Worm (Caenorhabditis elegans) whole organism, mixed stage, embryonic: ENCODE data around the gene mrps-14.

Experiments
- M03D4.4 ChIP-seq: sonication (generic microtip); optimal IDR thresholded peaks from 2 replicates; lab custom pipeline; 2017; ENCODE audit warnings: mild to moderate bottlenecking, missing genetic modification characterization, missing compliant biosample characterization
- bed-3 ChIP-seq: fragments of 200-800 bp; sonication (Bioruptor generic); optimal IDR thresholded peaks from 3 replicates; lab custom pipeline; 2018; ENCODE audit warnings: mild to moderate bottlenecking, missing genetic modification characterization, moderate library complexity, missing compliant biosample characterization
- blmp-1 ChIP-seq: fragments of 150-350 bp; optimal IDR thresholded peaks from 2 replicates; lab custom pipeline; 2014; ENCODE audit warnings: missing biosample characterization, missing genetic modification characterization
- ceh-39 ChIP-seq: fragments of 150-350 bp; optimal IDR thresholded peaks from 2 replicates; lab custom pipeline; 2014; ENCODE audit warnings: missing biosample characterization, missing genetic modification characterization
- ceh-83 ChIP-seq: fragments of 200-800 bp; sonication (Bioruptor generic); optimal IDR thresholded peaks from 2 replicates; lab custom pipeline; 2018; ENCODE audit warnings: mild to moderate bottlenecking, missing genetic modification characterization, missing compliant biosample characterization
- cnd-1 ChIP-seq: fragments of 200-800 bp; sonication (Bioruptor generic); optimal IDR thresholded peaks from 2 replicates; lab custom pipeline; 2018; ENCODE audit warnings: mild to moderate bottlenecking, missing genetic modification characterization, missing compliant biosample characterization
- drap-1 ChIP-seq: fragments of 200-800 bp; sonication (Bioruptor generic); optimal IDR thresholded peaks from 3 replicates; lab custom pipeline; 2018; ENCODE audit warnings: mild to moderate bottlenecking, missing genetic modification characterization, missing compliant biosample characterization
- elt-1 ChIP-seq: sonication (generic microtip); optimal IDR thresholded peaks from 2 replicates; lab custom pipeline; 2017; ENCODE audit warnings: missing genetic modification characterization, mild to moderate bottlenecking, missing compliant biosample characterization, antibody characterized with exemption, moderate library complexity, borderline replicate concordance; ENCODE audit not compliant: insufficient read depth
- elt-3 ChIP-seq: fragments of 150-350 bp; optimal IDR thresholded peaks from 2 replicates; lab custom pipeline; 2014; ENCODE audit warnings: missing biosample characterization, missing genetic modification characterization
- hlh-1 ChIP-seq: fragments of 150-350 bp; optimal IDR thresholded peaks from 2 replicates; lab custom pipeline; 2014; ENCODE audit warnings: missing biosample characterization, missing genetic modification reagents, missing genetic modification characterization
- lin-32 ChIP-seq: fragments of 200-800 bp; sonication (Bioruptor generic); optimal IDR thresholded peaks from 2 replicates; lab custom pipeline; 2018; ENCODE audit warnings: mild to moderate bottlenecking, missing genetic modification characterization, missing compliant biosample characterization
- nhr-12 ChIP-seq: fragments of 150-350 bp; optimal IDR thresholded peaks from 2 replicates; lab custom pipeline; 2014; ENCODE audit warnings: missing biosample characterization, missing genetic modification characterization
- nhr-2 ChIP-seq: fragments of 150-350 bp; optimal IDR thresholded peaks from 2 replicates; lab custom pipeline; 2014; ENCODE audit warnings: missing biosample characterization, missing genetic modification characterization
- nhr-237 ChIP-seq: fragments of 150-350 bp; optimal IDR thresholded peaks from 2 replicates; lab custom pipeline; 2014; ENCODE audit warnings: missing biosample characterization, missing genetic modification characterization
- nhr-28 ChIP-seq: fragments of 150-350 bp; optimal IDR thresholded peaks from 2 replicates; lab custom pipeline; 2014; ENCODE audit warnings: missing biosample characterization, missing genetic modification characterization
- nhr-76 ChIP-seq: sonication (generic microtip); optimal IDR thresholded peaks from 2 replicates; lab custom pipeline; 2017; ENCODE audit warnings: missing biosample characterization, missing genetic modification characterization
- sem-2 ChIP-seq: fragments of 200-800 bp; sonication (Bioruptor generic); optimal IDR thresholded peaks from 2 replicates; lab custom pipeline; 2018; ENCODE audit warnings: mild to moderate bottlenecking, missing genetic modification characterization, missing compliant biosample characterization
- snpc-4 ChIP-seq: fragments of 150-350 bp; optimal IDR thresholded peaks from 2 replicates; lab custom pipeline; 2014; ENCODE audit warnings: missing biosample characterization, missing genetic modification characterization
- tbx-8 ChIP-seq: fragments of 200-800 bp; sonication (Bioruptor generic); optimal IDR thresholded peaks from 2 replicates; lab custom pipeline; 2018; ENCODE audit warnings: mild to moderate bottlenecking, missing genetic modification characterization, moderate library complexity, missing compliant biosample characterization
- unc-120 ChIP-seq: sonication (generic microtip); optimal IDR thresholded peaks from 2 replicates; lab custom pipeline; 2017; ENCODE audit warnings: missing genetic modification characterization, missing compliant biosample characterization; ENCODE audit not compliant: poor library complexity, severe bottlenecking
- zip-8 ChIP-seq: fragments of 150-350 bp; optimal IDR thresholded peaks from 2 replicates; lab custom pipeline; 2014; ENCODE audit warnings: missing biosample characterization, missing genetic modification characterization

mrps-14 gene

ce11 chrII:10198486-10198885 is 43.8 kb downstream of the mrps-14 start:
- TF ChIP-seq elt-3 (tag; lab: Kevin White, UChicago) (no peak), cnd-1 (tag; lab: Kevin White, UChicago) (no peak), nhr-12 (tag; lab: Kevin White, UChicago) (no peak), nhr-76 (tag; lab: Kevin White, UChicago) (no peak), lin-32 (GFP tag; lab: Kevin White, UChicago) (no peak), unc-120 (tag; lab: Kevin White, UChicago) (no peak), tbx-8 (GFP tag; lab: Kevin White, UChicago) (no peak), sem-2 (GFP tag; lab: Kevin White, UChicago) (no peak), bed-3 (no peak), nhr-28 (tag; lab: Kevin White, UChicago) (no peak), drap-1 (GFP tag; lab: Kevin White, UChicago) (no peak), zip-8 (no peak)
- TF ChIP-seq, all 35 proteins: peak for 0

- TF ChIP-seq zip-8 = no peak
- TF ChIP-seq sem-2 (GFP tag; lab: Kevin White, UChicago) = no peak
These were observed 45.1 kb downstream of the mrps-14 start, which contains the start of gene R05H5.3 for ce11 chrII:10197091-10197675. Gene R05H5.3 (plus strand): TSS chrII:10197625.

DNA sequence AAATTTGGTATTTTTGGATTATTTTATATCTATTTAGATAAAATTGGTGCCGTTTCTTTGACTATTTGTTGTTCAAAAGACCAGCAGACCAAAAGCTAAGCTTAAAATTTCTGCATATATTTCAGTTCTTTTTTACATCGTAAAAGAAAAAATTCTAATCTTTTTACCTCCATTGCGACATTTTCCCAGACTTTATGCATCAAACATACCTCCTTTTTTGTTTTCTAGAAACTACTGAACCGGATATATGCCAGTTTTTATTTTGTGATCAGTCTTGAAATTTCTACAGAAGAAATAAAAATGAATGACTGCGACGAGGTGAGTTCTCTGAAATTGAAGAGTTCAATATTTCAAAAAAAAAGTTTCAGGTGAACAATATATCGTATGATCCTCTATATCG is 47.7 kb downstream of the mrps-14 start, which contains the start of gene srb-6:
srb-6 (plus strand) TSS at position 301 of the 400 bp plus-strand sequence.
- TF ChIP-seq nhr-76 (tag; lab: Kevin White, UChicago) = no peak
- no peak for TF ChIP-seq blmp-1 (tag; lab: Kevin White, UChicago)
- TF ChIP-seq elt-3 (tag; lab: Kevin White, UChicago) = no peak
- no peak for TF ChIP-seq lin-32 (GFP tag; lab: Kevin White, UChicago)
- TF ChIP-seq nhr-2 (tag; lab: Kevin White, UChicago) = no peak

DNA sequence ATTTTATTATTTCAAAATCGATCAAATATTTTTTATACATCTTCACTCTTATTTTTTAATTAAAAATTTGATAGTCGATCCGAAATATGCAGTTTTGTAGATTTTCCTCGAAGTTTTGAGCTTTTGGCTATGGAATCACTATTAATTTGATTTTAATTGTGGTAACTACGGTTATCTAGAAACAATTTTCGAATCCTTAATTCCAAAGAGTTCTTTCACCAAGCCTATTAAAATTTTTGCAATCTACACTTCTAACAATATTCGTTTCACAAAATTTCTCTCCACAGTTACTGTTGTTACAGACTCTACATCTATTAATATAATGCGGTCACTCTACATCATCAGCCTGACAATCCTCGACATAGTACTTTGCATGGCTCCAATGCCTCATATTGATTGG is 50.1 kb downstream of the mrps-14 start, which contains the start of gene R05H5.7:
R05H5.7 (plus strand) TSS at position 301 of the 400 bp plus-strand sequence.
- TF ChIP-seq snpc-4 (tag; lab: Kevin White, UChicago) (no peak), elt-1 (tag; lab: Kevin White, UChicago) (no peak), nhr-12 (tag; lab: Kevin White, UChicago) (no peak), nhr-237 (tag; lab: Kevin White, UChicago) (no peak), sem-2 (GFP tag; lab: Kevin White, UChicago) (no peak), ceh-83 (GFP tag; lab: Kevin White, UChicago) (no peak), zip-8 (no peak), hlh-1 (tag; lab: Kevin White, UChicago) (no peak), ceh-39 (tag; lab: Kevin White, UChicago) (no peak), M03D4.4 (tag; lab: Kevin White, UChicago) (no peak)
